Worm (Caenorhabditis elegans) whole organism, midembryonic: ENCODE data around the gene F26A1.7.

ENCODE experiments used
- T22C8.4 ChIP-seq: fragments of 200-800 bp; sonication (Bioruptor generic); IDR thresholded peaks from 2 replicates; pipeline ENCODE4 v1.3.6; 2022; ENCODE audit warnings: missing genetic modification characterization, missing compliant biosample characterization
- cog-1 ChIP-seq: sonication (generic microtip); optimal IDR thresholded peaks from 2 replicates; lab custom pipeline; 2016; ENCODE audit warnings: missing genetic modification characterization, missing compliant biosample characterization
- flt-1 ChIP-seq: fragments of 200-800 bp; sonication (Bioruptor generic); IDR thresholded peaks from 2 replicates; pipeline ENCODE4 v1.3.6; 2022; ENCODE audit warnings: missing genetic modification characterization, missing compliant biosample characterization
- klf-2 ChIP-seq: fragments of 200-800 bp; sonication (Bioruptor generic); conservative IDR thresholded peaks from 2 replicates; pipeline ENCODE4 v1.3.6; 2022; ENCODE audit warnings: missing genetic modification reagents, missing genetic modification characterization, missing compliant biosample characterization
- med-1 ChIP-seq: sonication (generic microtip); optimal IDR thresholded peaks from 2 replicates; lab custom pipeline; 2017; ENCODE audit warnings: missing genetic modification characterization, mild to moderate bottlenecking, missing compliant biosample characterization, antibody characterized with exemption, missing genetic modification reagents; ENCODE audit not compliant: insufficient read depth
- ref-1 ChIP-seq: fragments of 200-800 bp; sonication (Bioruptor generic); conservative IDR thresholded peaks from 2 replicates; pipeline ENCODE4 v1.3.6; 2022; ENCODE audit warnings: missing genetic modification reagents, missing genetic modification characterization, missing compliant biosample characterization
- tab-1 ChIP-seq: fragments of 200-800 bp; sonication (Bioruptor generic); IDR thresholded peaks from 2 replicates; pipeline ENCODE4 v1.3.6; 2022; ENCODE audit warnings: missing genetic modification characterization, missing compliant biosample characterization
- ztf-23 ChIP-seq: fragments of 200-800 bp; sonication (Bioruptor generic); IDR thresholded peaks from 2 replicates; pipeline ENCODE4 v1.3.6; 2022; ENCODE audit warnings: missing genetic modification reagents, missing genetic modification characterization, missing compliant biosample characterization
- ztf-29 ChIP-seq: fragments of 200-800 bp; sonication (Bioruptor generic); IDR thresholded peaks from 2 replicates; pipeline ENCODE4 v1.3.6; 2022; ENCODE audit warnings: missing genetic modification reagents, missing genetic modification characterization, missing compliant biosample characterization

ce11 chrIII:4854918-4855317 lies 35.2 kb upstream of the F26A1.7 start, which contains the start of gene C35D10.8:
- TF ChIP-seq med-1 (no peak), flt-1 (GFP tag; lab: Robert Waterston, UW) (no peak), T22C8.4 (no peak), ztf-29 (GFP tag; lab: Robert Waterston, UW) (no peak), klf-2 (no peak), tab-1 (GFP tag; lab: Robert Waterston, UW) (no peak), ztf-23 (GFP tag; lab: Robert Waterston, UW) (no peak), cog-1 (tag; lab: Kevin White, UChicago) (no peak), ref-1 (GFP tag; lab: Robert Waterston, UW) (no peak)
